Fruit fly (Drosophila melanogaster) whole organism, embryonic: ENCODE data around the gene Plzf.

Experiments used
- ATbp ChIP-seq: fragments of 200-800 bp; sonication (Bioruptor generic); optimal IDR thresholded peaks from 2 replicates; lab custom pipeline; 2017; ENCODE audit warnings: missing biosample characterization, mild to moderate bottlenecking, missing genetic modification characterization, missing genetic modification reagents
- Bdp1 ChIP-seq: fragments of 200-800 bp; sonication (Bioruptor generic); optimal IDR thresholded peaks from 3 replicates; lab custom pipeline; 2016; ENCODE audit warnings: missing biosample characterization, missing genetic modification characterization
- CG10654 ChIP-seq: fragments of 200-800 bp; sonication (Bioruptor generic); optimal IDR thresholded peaks from 2 replicates; lab custom pipeline; 2016; ENCODE audit warnings: missing biosample characterization, missing genetic modification characterization
- CG12219 ChIP-seq: fragments of 200-800 bp; sonication (Bioruptor generic); optimal IDR thresholded peaks from 3 replicates; lab custom pipeline; 2018; ENCODE audit warnings: missing biosample characterization, mild to moderate bottlenecking, missing genetic modification characterization
- CG13123 ChIP-seq: fragments of 200-800 bp; sonication (Bioruptor generic); optimal IDR thresholded peaks from 2 replicates; lab custom pipeline; 2016; ENCODE audit warnings: missing biosample characterization, missing genetic modification characterization
- CG15514 ChIP-seq: fragments of 200-800 bp; sonication (Bioruptor generic); optimal IDR thresholded peaks from 3 replicates; lab custom pipeline; 2017; ENCODE audit warnings: missing biosample characterization, missing genetic modification characterization, mild to moderate bottlenecking, moderate library complexity, missing genetic modification reagents
- CG15601 ChIP-seq: fragments of 200-800 bp; sonication (Bioruptor generic); optimal IDR thresholded peaks from 3 replicates; lab custom pipeline; 2019; ENCODE audit warnings: missing biosample characterization, mild to moderate bottlenecking, missing genetic modification characterization, moderate library complexity
- CG1647 ChIP-seq: fragments of 200-800 bp; sonication (Bioruptor generic); optimal IDR thresholded peaks from 3 replicates; lab custom pipeline; 2016; ENCODE audit warnings: missing biosample characterization, missing genetic modification characterization
- CG16813 ChIP-seq: fragments of 200-800 bp; sonication (Bioruptor generic); IDR thresholded peaks from 3 replicates; pipeline ENCODE4 v1.3.6; 2022; ENCODE audit warnings: missing biosample characterization, missing genetic modification characterization; ENCODE audit not compliant: partially characterized antibody
- CG17385 ChIP-seq: fragments of 200-800 bp; sonication (Bioruptor generic); optimal IDR thresholded peaks from 3 replicates; lab custom pipeline; 2018; ENCODE audit warnings: missing biosample characterization, mild to moderate bottlenecking, missing genetic modification characterization
- CG2120 ChIP-seq: fragments of 200-800 bp; sonication (Bioruptor generic); optimal IDR thresholded peaks from 3 replicates; lab custom pipeline; 2016; ENCODE audit warnings: missing biosample characterization, missing genetic modification characterization
- CG30431 ChIP-seq: fragments of 200-800 bp; sonication (Bioruptor generic); optimal IDR thresholded peaks from 2 replicates; lab custom pipeline; 2017; ENCODE audit warnings: missing biosample characterization, missing genetic modification characterization
- CG6175 ChIP-seq: fragments of 200-800 bp; sonication (Bioruptor generic); IDR thresholded peaks from 3 replicates; pipeline ENCODE4 v1.3.6; 2022; ENCODE audit warnings: missing biosample characterization, missing genetic modification characterization
- CG8765 ChIP-seq: fragments of 200-800 bp; sonication (Bioruptor generic); IDR thresholded peaks from 2 replicates; pipeline ENCODE4 v1.3.6; 2022; ENCODE audit warnings: missing biosample characterization, missing genetic modification characterization
- CG9215 ChIP-seq: fragments of 200-800 bp; sonication (Bioruptor generic); IDR thresholded peaks from 2 replicates; pipeline ENCODE4 v1.3.6; 2022; ENCODE audit warnings: missing biosample characterization, missing genetic modification characterization
- CHES-1-like ChIP-seq: fragments of 200-800 bp; sonication (Bioruptor generic); optimal IDR thresholded peaks from 2 replicates; lab custom pipeline; 2016; ENCODE audit warnings: missing biosample characterization, missing genetic modification characterization
- Chrac-16 ChIP-seq: fragments of 200-800 bp; sonication (Bioruptor generic); optimal IDR thresholded peaks from 3 replicates; lab custom pipeline; 2016; ENCODE audit warnings: missing biosample characterization, missing genetic modification characterization
- CkIIα-i1 ChIP-seq: fragments of 200-800 bp; sonication (Bioruptor generic); IDR thresholded peaks from 2 replicates; pipeline ENCODE4 v1.3.6; 2022; ENCODE audit warnings: missing biosample characterization, missing genetic modification characterization
- D ChIP-seq, 2 experiments: fragments of 200-800 bp in 1 of 2; fragments of >200 bp in 1 of 2; sonication (Bioruptor generic) in 1 of 2; optimal IDR thresholded peaks; 2 replicates in 1 of 2; 3 replicates in 1 of 2; lab custom pipeline; 2017; ENCODE audit warnings: mild to moderate bottlenecking in 1 of 2, missing biosample characterization in 1 of 2, missing genetic modification characterization in 1 of 2, missing genetic modification reagents in 1 of 2
- Dbx ChIP-seq: fragments of 200-800 bp; sonication (Bioruptor generic); IDR thresholded peaks from 3 replicates; pipeline ENCODE4 v1.3.6; 2022; ENCODE audit warnings: missing biosample characterization, missing genetic modification characterization
- E2f2 ChIP-seq: fragments of 200-800 bp; sonication (Bioruptor generic); IDR thresholded peaks from 2 replicates; pipeline ENCODE4 v1.3.6; 2022; ENCODE audit warnings: missing biosample characterization, missing genetic modification characterization
- Eip74EF ChIP-seq, 2 experiments: fragments of 200-800 bp in 1 of 2; fragments of >200 bp in 1 of 2; sonication (Bioruptor generic) in 1 of 2; optimal IDR thresholded peaks; 2 replicates each; lab custom pipeline; 2017 to 2019; ENCODE audit warnings: missing biosample characterization in 2 of 2, missing genetic modification characterization in 2 of 2, mild to moderate bottlenecking in 1 of 2, moderate library complexity in 1 of 2
- Elba2 ChIP-seq: fragments of 200-800 bp; sonication (Bioruptor generic); optimal IDR thresholded peaks from 3 replicates; lab custom pipeline; 2016; ENCODE audit warnings: missing biosample characterization, missing genetic modification characterization
- HLH4C ChIP-seq: fragments of 200-800 bp; sonication (Bioruptor generic); IDR thresholded peaks from 3 replicates; pipeline ENCODE4 v1.3.6; 2022; ENCODE audit warnings: missing biosample characterization, missing genetic modification characterization; ENCODE audit not compliant: partially characterized antibody
- Max ChIP-seq: fragments of 200-800 bp; sonication (Bioruptor generic); optimal IDR thresholded peaks from 2 replicates; lab custom pipeline; 2016; ENCODE audit warnings: missing biosample characterization, mild to moderate bottlenecking, missing genetic modification characterization
- Rx ChIP-seq: fragments of 200-800 bp; sonication (Bioruptor generic); IDR thresholded peaks from 2 replicates; pipeline ENCODE4 v1.3.6; 2022; ENCODE audit warnings: missing biosample characterization, missing genetic modification characterization
- Xbp1 ChIP-seq: fragments of 200-800 bp; sonication (Bioruptor generic); optimal IDR thresholded peaks from 3 replicates; lab custom pipeline; 2016; ENCODE audit warnings: missing biosample characterization, mild to moderate bottlenecking, missing genetic modification characterization
- ac ChIP-seq: fragments of 200-800 bp; sonication (Bioruptor generic); optimal IDR thresholded peaks from 3 replicates; lab custom pipeline; 2017; ENCODE audit warnings: missing biosample characterization, mild to moderate bottlenecking, missing genetic modification characterization
- bcd ChIP-seq: fragments of 200-800 bp; sonication (Bioruptor generic); optimal IDR thresholded peaks from 2 replicates; lab custom pipeline; 2017; ENCODE audit warnings: missing biosample characterization, mild to moderate bottlenecking, missing genetic modification characterization
- ci ChIP-seq: fragments of 200-800 bp; sonication (Bioruptor generic); IDR thresholded peaks from 3 replicates; pipeline ENCODE4 v1.3.6; 2022; ENCODE audit warnings: missing biosample characterization, missing genetic modification characterization
- crol ChIP-seq: fragments of 200-800 bp; sonication (Bioruptor generic); IDR thresholded peaks from 2 replicates; pipeline ENCODE4 v1.3.6; 2022; ENCODE audit warnings: missing biosample characterization, missing genetic modification characterization
- danr ChIP-seq: fragments of 200-800 bp; sonication (Bioruptor generic); IDR thresholded peaks from 2 replicates; pipeline ENCODE4 v1.3.6; 2022; ENCODE audit warnings: missing biosample characterization, missing genetic modification characterization
- esg ChIP-seq: fragments of 200-800 bp; sonication (Bioruptor generic); conservative IDR thresholded peaks from 2 replicates; pipeline ENCODE4 v1.3.6; 2022; ENCODE audit warnings: missing biosample characterization, missing genetic modification characterization
- eyg ChIP-seq: fragments of 200-800 bp; sonication (Bioruptor generic); optimal IDR thresholded peaks from 3 replicates; lab custom pipeline; 2016; ENCODE audit warnings: missing biosample characterization, missing genetic modification characterization
- gfzf ChIP-seq: fragments of 200-800 bp; sonication (Bioruptor generic); optimal IDR thresholded peaks from 2 replicates; lab custom pipeline; 2016; ENCODE audit warnings: missing biosample characterization, mild to moderate bottlenecking, missing genetic modification characterization, moderate library complexity
- kni ChIP-seq: fragments of 200-800 bp; sonication (Bioruptor generic); optimal IDR thresholded peaks from 3 replicates; lab custom pipeline; 2017; ENCODE audit warnings: mild to moderate bottlenecking, missing biosample characterization, missing genetic modification reagents, missing genetic modification characterization
- lab ChIP-seq: fragments of 200-800 bp; sonication (Bioruptor generic); optimal IDR thresholded peaks from 3 replicates; lab custom pipeline; 2017; ENCODE audit warnings: missing biosample characterization, missing genetic modification characterization, mild to moderate bottlenecking, moderate library complexity, missing genetic modification reagents
- lov ChIP-seq, 2 experiments: fragments of 200-800 bp in 1 of 2; fragments of >200 bp in 1 of 2; sonication (Bioruptor generic) in 1 of 2; IDR thresholded peaks in 1 of 2; optimal IDR thresholded peaks in 1 of 2; 2 replicates in 1 of 2; 3 replicates in 1 of 2; pipeline versions ENCODE4 v1.3.6 to Lab custom; 2017 to 2022; ENCODE audit warnings: missing biosample characterization in 1 of 2, missing genetic modification characterization in 1 of 2
- p53 ChIP-seq: fragments of 200-800 bp; sonication (Bioruptor generic); optimal IDR thresholded peaks from 2 replicates; lab custom pipeline; 2016; ENCODE audit warnings: missing biosample characterization, missing genetic modification characterization
- pfk ChIP-seq: fragments of 200-800 bp; sonication (Bioruptor generic); optimal IDR thresholded peaks from 2 replicates; lab custom pipeline; 2018; ENCODE audit warnings: missing biosample characterization, mild to moderate bottlenecking, missing genetic modification characterization, moderate library complexity
- phol ChIP-seq: fragments of 200-800 bp; sonication (Bioruptor generic); optimal IDR thresholded peaks from 3 replicates; lab custom pipeline; 2018; ENCODE audit warnings: missing biosample characterization, mild to moderate bottlenecking, missing genetic modification characterization, moderate library complexity
- pita ChIP-seq: fragments of 200-800 bp; sonication (Bioruptor generic); optimal IDR thresholded peaks from 2 replicates; lab custom pipeline; 2017; ENCODE audit warnings: missing biosample characterization, mild to moderate bottlenecking, missing genetic modification characterization
- rib ChIP-seq: fragments of 200-800 bp; sonication (Bioruptor generic); IDR thresholded peaks from 2 replicates; pipeline ENCODE4 v1.3.6; 2022; ENCODE audit warnings: missing biosample characterization, missing genetic modification characterization
- scrt ChIP-seq: fragments of 200-800 bp; sonication (Bioruptor generic); optimal IDR thresholded peaks from 2 replicates; lab custom pipeline; 2018; ENCODE audit warnings: missing biosample characterization, mild to moderate bottlenecking, missing genetic modification characterization, moderate library complexity
- stwl ChIP-seq: fragments of 200-800 bp; sonication (Bioruptor generic); optimal IDR thresholded peaks from 3 replicates; lab custom pipeline; 2018; ENCODE audit warnings: missing biosample characterization, mild to moderate bottlenecking, missing genetic modification characterization, moderate library complexity
- tio ChIP-seq: fragments of 200-800 bp; sonication (Bioruptor generic); optimal IDR thresholded peaks from 2 replicates; lab custom pipeline; 2017; ENCODE audit warnings: missing biosample characterization, missing genetic modification characterization, inconsistent platforms
- zen ChIP-seq: fragments of 200-800 bp; sonication (Bioruptor generic); optimal IDR thresholded peaks from 3 replicates; lab custom pipeline; 2018; ENCODE audit warnings: missing biosample characterization, mild to moderate bottlenecking, missing genetic modification characterization, moderate library complexity
- zfh2 ChIP-seq: fragments of 200-800 bp; sonication (Bioruptor generic); optimal IDR thresholded peaks from 2 replicates; lab custom pipeline; 2016; ENCODE audit warnings: missing biosample characterization, missing genetic modification characterization

Gene Plzf

dm6 chr2L:12075850-12076249, 27.1 kb upstream of the Plzf start, which contains the start of gene CG14947 (continued):
- TF ChIP-seq CkIIα-i1 (no peak), Chrac-16 (GFP tag; lab: Kevin White, UChicago) (no peak), p53 (GFP tag; lab: Kevin White, UChicago) (no peak), ac (GFP tag; lab: Kevin White, UChicago) (peak; percentile 32), CG8765 (GFP tag; lab: Robert Waterston, UW) (no peak), ATbp (GFP tag; lab: Kevin White, UChicago) (peak; percentile 12), scrt (GFP tag; lab: Kevin White, UChicago) (no peak), CG6175 (GFP tag; lab: Robert Waterston, UW) (0 out of 3 replicates have a peak, but pooled peaks have one; percentile 32), CG9215 (GFP tag; lab: Robert Waterston, UW) (no peak), Max (GFP tag; lab: Kevin White, UChicago) (no peak), CG12219 (GFP tag; lab: Kevin White, UChicago) (no peak), HLH4C (GFP tag; lab: Robert Waterston, UW) (no peak), CG10654 (GFP tag; lab: Kevin White, UChicago) (no peak), crol (GFP tag; lab: Robert Waterston, UW) (peak; percentile 18; the same call in 1 of the 2 replicates), CG30431 (GFP tag; lab: Kevin White, UChicago) (no peak), CG13123 (GFP tag; lab: Kevin White, UChicago) (no peak), CG17385 (GFP tag; lab: Kevin White, UChicago) (peak; percentile 59), CG2120 (no peak), phol (tag; lab: Kevin White, UChicago) (peak; percentile 9), CG15514 (no peak), rib (GFP tag; lab: Robert Waterston, UW) (no peak), pfk (no peak), lab (GFP tag; lab: Kevin White, UChicago) (peak; percentile 11), gfzf (GFP tag; lab: Kevin White, UChicago) (no peak), zen (tag; lab: Kevin White, UChicago) (peak; percentile 30), kni (no peak), CHES-1-like (GFP tag; lab: Kevin White, UChicago) (no peak), Rx (GFP tag; lab: Robert Waterston, UW) (no peak), CG16813 (no peak), danr (GFP tag; lab: Robert Waterston, UW) (no peak), Elba2 (GFP tag; lab: Kevin White, UChicago) (peak; percentile 57), Xbp1 (peak; percentile 13), ci (peak; percentile 72), lov (optimal IDR thresholded peaks at IDR 0.05; lab: Kevin White, UChicago) (no peak), lov (GFP tag; IDR thresholded peaks at IDR 0.05; lab: Robert Waterston, UW) (0 out of 3 replicates have a peak, but pooled peaks have one; percentile 63), bcd (GFP tag; lab: Kevin White, UChicago) (no peak), Eip74EF (GFP tag; optimal IDR thresholded peaks at IDR 0.05; lab: Kevin White, UChicago) (no peak), pita (GFP tag; lab: Kevin White, UChicago) (no peak), tio (no peak), Dbx (GFP tag; lab: Robert Waterston, UW) (no peak), D (optimal IDR thresholded peaks at IDR 0.05; lab: Kevin White, UChicago) (no peak), D (GFP tag; optimal IDR thresholded peaks at IDR 0.05; lab: Kevin White, UChicago) (no peak), CG1647 (GFP tag; lab: Kevin White, UChicago) (no peak), zfh2 (GFP tag; lab: Kevin White, UChicago) (no peak), E2f2 (GFP tag; lab: Robert Waterston, UW) (no peak), esg (no peak), stwl (peak; percentile 17), Bdp1 (GFP tag; lab: Kevin White, UChicago) (no peak), eyg (GFP tag; lab: Kevin White, UChicago) (no peak), CG15601 (no peak)
